Worm (Caenorhabditis elegans) whole organism, young adult: Measurements from ENCODE around the gene M01H9.4.

Source experiments
- B0035.1 ChIP-seq: sonication (generic microtip); optimal IDR thresholded peaks from 2 replicates; lab custom pipeline; 2016; ENCODE audit warnings: missing genetic modification characterization, mild to moderate bottlenecking, missing compliant biosample characterization, missing genotype, missing genetic modification reagents
- C17E4.6 ChIP-seq: fragments of 200-800 bp; sonication (Bioruptor generic); IDR thresholded peaks from 2 replicates; pipeline ENCODE4 v1.3.6; 2022; ENCODE audit warnings: missing genetic modification reagents, missing genetic modification characterization, missing compliant biosample characterization
- F22D6.2 ChIP-seq: sonication (generic microtip); optimal IDR thresholded peaks from 2 replicates; lab custom pipeline; 2016; ENCODE audit warnings: mild to moderate bottlenecking, missing genetic modification characterization, missing compliant biosample characterization
- F37B4.10 ChIP-seq: fragments of 200-800 bp; sonication (Bioruptor generic); IDR thresholded peaks from 2 replicates; pipeline ENCODE4 v1.3.6; 2022; ENCODE audit warnings: missing genetic modification characterization, missing compliant biosample characterization
- F57C9.4 ChIP-seq: sonication (generic microtip); optimal IDR thresholded peaks from 2 replicates; lab custom pipeline; 2017; ENCODE audit warnings: mild to moderate bottlenecking, missing genetic modification characterization, missing compliant biosample characterization
- T26A5.8 ChIP-seq: sonication (generic microtip); optimal IDR thresholded peaks from 2 replicates; lab custom pipeline; 2016; ENCODE audit warnings: missing genetic modification characterization, missing compliant biosample characterization
- Y53F4B.3 ChIP-seq: fragments of 200-800 bp; sonication (Bioruptor generic); IDR thresholded peaks from 2 replicates; pipeline ENCODE4 v1.3.6; 2022; ENCODE audit warnings: missing genetic modification reagents, missing genetic modification characterization, missing compliant biosample characterization
- Y56A3A.18 ChIP-seq: fragments of 200-800 bp; sonication (Bioruptor generic); IDR thresholded peaks from 2 replicates; pipeline ENCODE4 v1.3.6; 2022; ENCODE audit warnings: missing genetic modification reagents, missing genetic modification characterization, missing compliant biosample characterization
- Y79H2A.3 ChIP-seq: fragments of 200-800 bp; sonication (Bioruptor generic); conservative IDR thresholded peaks from 2 replicates; pipeline ENCODE4 v1.3.6; 2022; ENCODE audit warnings: missing genetic modification reagents, missing genetic modification characterization, missing compliant biosample characterization
- Y95B8A.8 ChIP-seq: fragments of 200-800 bp; sonication (Bioruptor generic); IDR thresholded peaks from 2 replicates; pipeline ENCODE4 v1.3.6; 2022; ENCODE audit warnings: missing genetic modification reagents, missing genetic modification characterization, missing compliant biosample characterization
- ZK185.1 ChIP-seq: sonication (generic microtip); optimal IDR thresholded peaks from 2 replicates; lab custom pipeline; 2016; ENCODE audit warnings: mild to moderate bottlenecking, missing genetic modification characterization, missing compliant biosample characterization; ENCODE audit not compliant: poor library complexity, severe bottlenecking
- atf-7 ChIP-seq: sonication (generic microtip); optimal IDR thresholded peaks from 2 replicates; lab custom pipeline; 2017; ENCODE audit warnings: mild to moderate bottlenecking, missing genetic modification characterization, missing compliant biosample characterization
- attf-5 ChIP-seq: fragments of 200-800 bp; sonication (Bioruptor generic); optimal IDR thresholded peaks from 2 replicates; lab custom pipeline; 2018; ENCODE audit warnings: mild to moderate bottlenecking, missing genetic modification characterization, missing compliant biosample characterization
- ceh-100 ChIP-seq: fragments of 200-800 bp; sonication (Bioruptor generic); IDR thresholded peaks from 2 replicates; pipeline ENCODE4 v1.3.6; 2022; ENCODE audit warnings: missing genetic modification reagents, missing genetic modification characterization, missing compliant biosample characterization
- ceh-58 ChIP-seq: fragments of 200-800 bp; sonication (Bioruptor generic); IDR thresholded peaks from 2 replicates; pipeline ENCODE4 v1.3.6; 2022; ENCODE audit warnings: missing genetic modification characterization, missing compliant biosample characterization
- die-1 ChIP-seq: sonication (generic microtip); optimal IDR thresholded peaks from 2 replicates; lab custom pipeline; 2016; ENCODE audit warnings: missing genotype, mild to moderate bottlenecking, missing genetic modification characterization, missing compliant biosample characterization
- dpl-1 ChIP-seq: fragments of 150-350 bp; optimal IDR thresholded peaks from 2 replicates; lab custom pipeline; 2014; ENCODE audit warnings: missing biosample characterization, missing genetic modification reagents, missing genetic modification characterization
- egl-18 ChIP-seq: fragments of 200-800 bp; sonication (Bioruptor generic); IDR thresholded peaks from 2 replicates; pipeline ENCODE4 v1.3.6; 2022; ENCODE audit warnings: missing genetic modification reagents, missing genetic modification characterization, missing compliant biosample characterization
- egl-44 ChIP-seq: fragments of 200-800 bp; sonication (Bioruptor generic); IDR thresholded peaks from 2 replicates; pipeline ENCODE4 v1.3.6; 2022; ENCODE audit warnings: missing genetic modification reagents, missing genetic modification characterization, missing compliant biosample characterization
- ekl-4 ChIP-seq: fragments of 200-800 bp; sonication (Bioruptor generic); IDR thresholded peaks from 2 replicates; pipeline ENCODE4 v1.3.6; 2022; ENCODE audit warnings: missing genetic modification reagents, missing genetic modification characterization, missing compliant biosample characterization
- hlh-26 ChIP-seq: fragments of 200-800 bp; sonication (Bioruptor generic); conservative IDR thresholded peaks from 2 replicates; pipeline ENCODE4 v1.3.6; 2022; ENCODE audit warnings: missing genetic modification reagents, missing genetic modification characterization, missing compliant biosample characterization
- lag-1 ChIP-seq: fragments of 200-800 bp; sonication (Bioruptor generic); IDR thresholded peaks from 2 replicates; pipeline ENCODE4 v1.3.6; 2022; ENCODE audit warnings: missing genetic modification reagents, missing genetic modification characterization, missing compliant biosample characterization
- let-526 ChIP-seq: fragments of 200-800 bp; sonication (Bioruptor generic); IDR thresholded peaks from 2 replicates; pipeline ENCODE4 v1.3.6; 2022; ENCODE audit warnings: missing genetic modification reagents, missing genetic modification characterization, missing compliant biosample characterization
- lin-26 ChIP-seq: fragments of 200-800 bp; sonication (Bioruptor generic); IDR thresholded peaks from 2 replicates; pipeline ENCODE4 v1.3.6; 2022; ENCODE audit warnings: missing genetic modification reagents, missing genetic modification characterization, missing compliant biosample characterization
- lin-40 ChIP-seq: sonication (generic microtip); optimal IDR thresholded peaks from 2 replicates; lab custom pipeline; 2016; ENCODE audit warnings: missing genetic modification characterization, mild to moderate bottlenecking, missing compliant biosample characterization, missing genotype, missing genetic modification reagents
- lsl-1 ChIP-seq: fragments of 200-800 bp; sonication (Bioruptor generic); optimal IDR thresholded peaks from 2 replicates; lab custom pipeline; 2018; ENCODE audit warnings: mild to moderate bottlenecking, missing genetic modification characterization, moderate library complexity, missing compliant biosample characterization
- madf-3 ChIP-seq: fragments of 200-800 bp; sonication (Bioruptor generic); IDR thresholded peaks from 2 replicates; pipeline ENCODE4 v1.3.6; 2022; ENCODE audit warnings: missing genetic modification reagents, missing genetic modification characterization, missing compliant biosample characterization
- madf-6 ChIP-seq: fragments of 200-800 bp; sonication (Bioruptor generic); IDR thresholded peaks from 2 replicates; pipeline ENCODE4 v1.3.6; 2022; ENCODE audit warnings: missing genetic modification reagents, missing genetic modification characterization, missing compliant biosample characterization
- madf-8 ChIP-seq: fragments of 200-800 bp; sonication (Bioruptor generic); conservative IDR thresholded peaks from 2 replicates; pipeline ENCODE4 v1.3.6; 2022; ENCODE audit warnings: missing genetic modification reagents, missing genetic modification characterization, missing compliant biosample characterization
- mel-28 ChIP-seq: sonication (generic microtip); optimal IDR thresholded peaks from 2 replicates; lab custom pipeline; 2016; ENCODE audit warnings: borderline replicate concordance, mild to moderate bottlenecking, missing genetic modification characterization, missing compliant biosample characterization
- nfya-1 ChIP-seq: sonication (generic microtip); optimal IDR thresholded peaks from 2 replicates; lab custom pipeline; 2017; ENCODE audit warnings: antibody characterized with exemption, missing compliant biosample characterization, missing genetic modification characterization, borderline replicate concordance; ENCODE audit not compliant: insufficient read depth
- nhr-179 ChIP-seq: sonication (generic microtip); optimal IDR thresholded peaks from 2 replicates; lab custom pipeline; 2016; ENCODE audit warnings: mild to moderate bottlenecking, missing genetic modification characterization, missing compliant biosample characterization
- nhr-80 ChIP-seq: sonication (generic microtip); optimal IDR thresholded peaks from 2 replicates; lab custom pipeline; 2016; ENCODE audit warnings: missing genetic modification characterization, missing compliant biosample characterization
- pbrm-1 ChIP-seq: fragments of 200-800 bp; sonication (Bioruptor generic); IDR thresholded peaks from 2 replicates; pipeline ENCODE4 v1.3.6; 2022; ENCODE audit warnings: missing genetic modification reagents, missing genetic modification characterization, missing compliant biosample characterization
- pha-4 ChIP-seq: fragments of 150-350 bp; sonication (generic microtip); optimal IDR thresholded peaks from 2 replicates; lab custom pipeline; 2014; ENCODE audit warnings: missing biosample characterization, missing genetic modification reagents, missing genetic modification characterization
- snpc-3.4 ChIP-seq: sonication (generic microtip); optimal IDR thresholded peaks from 2 replicates; lab custom pipeline; 2017; ENCODE audit warnings: missing genetic modification characterization, mild to moderate bottlenecking, missing compliant biosample characterization, antibody characterized with exemption, moderate library complexity, missing genotype, missing genetic modification reagents
- tlf-1 ChIP-seq: fragments of 200-800 bp; sonication (Bioruptor generic); optimal IDR thresholded peaks from 2 replicates; lab custom pipeline; 2018; ENCODE audit warnings: mild to moderate bottlenecking, missing genetic modification characterization, missing compliant biosample characterization
- unc-130 ChIP-seq: sonication (generic microtip); optimal IDR thresholded peaks from 2 replicates; lab custom pipeline; 2016; ENCODE audit warnings: missing genetic modification reagents, missing genetic modification characterization, missing compliant biosample characterization
- unc-62 ChIP-seq: fragments of 150-350 bp; optimal IDR thresholded peaks from 2 replicates; lab custom pipeline; 2014; ENCODE audit warnings: missing biosample characterization, missing genetic modification reagents, missing genetic modification characterization
- xnd-1 ChIP-seq: sonication (generic microtip); optimal IDR thresholded peaks from 2 replicates; lab custom pipeline; 2016; ENCODE audit warnings: missing genotype, missing genetic modification reagents, missing genetic modification characterization, missing compliant biosample characterization
- zim-3 ChIP-seq: sonication (generic microtip); optimal IDR thresholded peaks from 2 replicates; lab custom pipeline; 2017; ENCODE audit warnings: mild to moderate bottlenecking, missing genetic modification characterization, moderate library complexity, missing compliant biosample characterization
- ztf-18 ChIP-seq: sonication (generic microtip); optimal IDR thresholded peaks from 2 replicates; lab custom pipeline; 2016; ENCODE audit warnings: missing genotype, mild to moderate bottlenecking, missing genetic modification characterization, missing compliant biosample characterization
- ztf-26 ChIP-seq: sonication (generic microtip); optimal IDR thresholded peaks from 2 replicates; lab custom pipeline; 2017; ENCODE audit warnings: missing genetic modification characterization, missing compliant biosample characterization
- ztf-3 ChIP-seq: fragments of 200-800 bp; sonication (Bioruptor generic); optimal IDR thresholded peaks from 2 replicates; lab custom pipeline; 2018; ENCODE audit warnings: mild to moderate bottlenecking, missing genetic modification characterization, missing compliant biosample characterization

Gene M01H9.4

DNA sequence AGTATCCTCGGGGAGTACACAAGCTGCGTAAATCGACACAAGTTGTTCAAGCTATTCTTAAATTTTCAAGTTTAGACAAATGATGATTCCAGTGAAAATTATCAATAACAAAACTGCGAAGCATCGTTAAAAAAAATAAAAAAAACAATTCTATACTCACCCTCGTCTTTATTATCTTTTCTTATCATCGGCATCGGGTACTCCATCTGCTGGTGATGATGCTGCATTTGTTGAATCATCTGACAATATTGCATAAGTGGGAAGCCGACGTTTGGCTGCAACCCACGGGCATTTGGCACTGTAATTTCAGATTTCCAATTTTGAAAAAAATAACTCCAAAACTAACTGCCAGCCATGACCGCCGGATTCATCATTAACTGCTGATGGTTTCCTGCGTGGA, 1.4 kb downstream of the M01H9.4 start:
- TF ChIP-seq nhr-80 (tag; lab: Kevin White, UChicago) (peak; percentile 10), ztf-3 (no peak)

DNA sequence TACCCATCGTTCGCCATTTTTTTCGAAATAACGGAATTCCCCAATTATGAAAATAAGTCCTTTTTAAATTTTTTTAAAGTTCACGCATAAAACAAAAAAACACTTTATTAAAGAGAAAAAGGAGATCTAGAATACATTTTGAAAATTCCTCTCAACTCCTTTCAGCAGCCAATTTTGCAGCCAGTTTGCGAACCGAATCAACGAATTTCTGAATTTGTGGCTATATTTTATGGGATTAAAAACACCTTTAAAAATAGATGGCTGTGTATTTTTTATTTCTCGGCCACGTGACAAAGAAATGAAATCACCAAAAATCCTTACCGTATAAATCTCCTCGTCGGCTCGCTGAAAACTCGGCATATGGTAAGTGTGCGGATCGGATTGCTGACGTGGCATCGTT, 2.7 kb downstream of the M01H9.4 start, which contains the start of gene M01H9.10:
M01H9.10 (minus strand) TSS at position 101 of the 400 bp plus-strand sequence.
- TF ChIP-seq attf-5 (no peak), zim-3 (tag; lab: Kevin White, UChicago) (no peak), nfya-1 (tag; lab: Kevin White, UChicago) (no peak), hlh-26 (GFP tag; lab: Robert Waterston, UW) (no peak), snpc-3.4 (tag; lab: Kevin White, UChicago) (no peak), lag-1 (GFP tag; lab: Robert Waterston, UW) (no peak), Y79H2A.3 (GFP tag; lab: Robert Waterston, UW) (no peak), pbrm-1 (GFP tag; lab: Robert Waterston, UW) (no peak), xnd-1 (tag; lab: Kevin White, UChicago) (no peak), egl-44 (no peak), unc-130 (GFP tag; lab: Kevin White, UChicago) (no peak), ztf-26 (tag; lab: Kevin White, UChicago) (no peak), madf-6 (GFP tag; lab: Robert Waterston, UW) (no peak), F22D6.2 (tag; lab: Kevin White, UChicago) (no peak), madf-8 (GFP tag; lab: Robert Waterston, UW) (no peak), Y53F4B.3 (GFP tag; lab: Robert Waterston, UW) (no peak), unc-62 (GFP tag; lab: Kevin White, UChicago) (no peak), F57C9.4 (tag; lab: Kevin White, UChicago) (no peak), lin-40 (no peak)

DNA sequence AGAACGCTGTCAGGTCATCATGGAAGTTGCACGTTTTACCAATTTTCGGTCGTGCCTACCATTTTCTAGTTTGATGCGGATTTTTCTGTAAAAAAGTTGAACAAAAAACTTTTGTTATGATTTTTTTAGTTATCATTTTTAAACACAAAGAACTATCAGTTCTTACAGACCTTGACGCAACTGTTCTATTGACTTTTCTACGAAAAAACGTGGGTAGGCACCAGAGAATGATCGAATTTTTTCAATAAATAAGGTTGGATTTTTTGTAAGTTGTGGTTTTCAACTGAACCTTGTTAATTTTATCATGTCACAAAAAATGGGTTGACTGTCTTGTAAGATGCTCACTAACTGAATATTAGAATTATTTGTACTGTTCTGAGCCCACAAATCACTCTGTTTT, 4.1 kb downstream of the M01H9.4 start:
- TF ChIP-seq nhr-80 (tag; lab: Kevin White, UChicago) (peak; percentile 6), lsl-1 (GFP tag; lab: Kevin White, UChicago) (no peak), F22D6.2 (tag; lab: Kevin White, UChicago) (peak; percentile 7), ZK185.1 (tag; lab: Kevin White, UChicago) (no peak)

DNA sequence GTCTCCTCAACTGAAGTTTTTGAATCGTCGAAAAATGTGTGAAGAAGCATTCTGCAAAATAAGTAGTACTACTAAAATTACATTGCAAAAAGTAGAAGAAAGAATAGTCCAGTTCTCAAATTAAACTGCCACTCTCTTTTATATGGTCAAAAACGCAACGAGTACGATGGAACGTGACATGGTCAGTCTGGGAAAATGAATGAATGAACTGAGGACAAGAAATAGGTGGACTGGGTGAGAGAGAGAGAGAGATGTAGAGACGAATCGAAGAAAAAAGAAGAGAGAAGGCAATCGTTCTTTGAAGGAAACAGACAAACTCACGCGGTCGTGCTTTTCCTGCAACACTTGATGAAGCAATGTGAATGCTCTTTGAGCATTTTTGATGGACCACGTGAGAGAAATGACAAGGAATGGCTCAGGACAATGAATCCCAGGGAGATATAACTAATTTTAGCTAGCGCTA, 5.7 kb downstream of the M01H9.4 start, which contains the start of gene M01H9.3:
M01H9.3 (minus strand) TSS at position 51 of the 463 bp plus-strand sequence.
- TF ChIP-seq C17E4.6 (GFP tag; lab: Robert Waterston, UW) (no peak), pha-4 (tag; lab: Kevin White, UChicago) (no peak), F37B4.10 (GFP tag; lab: Robert Waterston, UW) (no peak), lin-26 (GFP tag; lab: Robert Waterston, UW) (0 out of 2 replicates have a peak, but pooled peaks have one; percentile 40), Y95B8A.8 (no peak), atf-7 (tag; lab: Kevin White, UChicago) (no peak), ceh-100 (GFP tag; lab: Robert Waterston, UW) (no peak), madf-3 (no peak), ceh-58 (no peak), mel-28 (tag; lab: Kevin White, UChicago) (no peak), nhr-179 (tag; lab: Kevin White, UChicago) (no peak), let-526 (GFP tag; lab: Robert Waterston, UW) (no peak), die-1 (tag; lab: Kevin White, UChicago) (peak; percentile 46), T26A5.8 (tag; lab: Kevin White, UChicago) (no peak), tlf-1 (GFP tag; lab: Kevin White, UChicago) (peak; percentile 4), attf-5 (peak; percentile 55), nfya-1 (tag; lab: Kevin White, UChicago) (no peak), ztf-18 (tag; lab: Kevin White, UChicago) (no peak), egl-18 (no peak), Y56A3A.18 (no peak), dpl-1 (GFP tag; lab: Kevin White, UChicago) (no peak), Y53F4B.3 (GFP tag; lab: Robert Waterston, UW) (no peak), lsl-1 (GFP tag; lab: Kevin White, UChicago) (no peak), B0035.1 (no peak), lin-40 (peak; percentile 46), ekl-4 (GFP tag; lab: Robert Waterston, UW) (no peak)
